Fruit fly (Drosophila melanogaster) whole organism, embryonic: ENCODE results near the gene Msh6.

Experiments
- Antp ChIP-seq: fragments of 200-800 bp; sonication (Bioruptor generic); optimal IDR thresholded peaks from 3 replicates; lab custom pipeline; 2016; ENCODE audit warnings: missing biosample characterization, missing genetic modification characterization
- Awh ChIP-seq: fragments of 200-800 bp; sonication (Bioruptor generic); IDR thresholded peaks from 2 replicates; pipeline ENCODE4, ENCODE4 v1.3.6; 2022; ENCODE audit warnings: missing biosample characterization, missing genetic modification characterization
- Blimp-1 ChIP-seq: fragments of 200-800 bp; sonication (Bioruptor generic); optimal IDR thresholded peaks from 3 replicates; lab custom pipeline; 2018; ENCODE audit warnings: missing biosample characterization, missing genetic modification characterization, mild to moderate bottlenecking, moderate library complexity, missing genetic modification reagents
- CG10267 ChIP-seq: fragments of 200-800 bp; sonication (Bioruptor generic); optimal IDR thresholded peaks from 2 replicates; lab custom pipeline; 2018; ENCODE audit warnings: missing biosample characterization, mild to moderate bottlenecking, missing genetic modification characterization, moderate library complexity
- CG11247 ChIP-seq: fragments of 200-800 bp; sonication (Bioruptor generic); IDR thresholded peaks from 2 replicates; pipeline ENCODE4 v1.3.6; 2022; ENCODE audit warnings: missing biosample characterization, missing genetic modification characterization
- CG11504 ChIP-seq: fragments of 200-800 bp; sonication (Bioruptor generic); optimal IDR thresholded peaks from 3 replicates; lab custom pipeline; 2019; ENCODE audit warnings: missing biosample characterization, mild to moderate bottlenecking, missing genetic modification characterization, moderate library complexity
- CG12391 ChIP-seq: fragments of 200-800 bp; sonication (Bioruptor generic); optimal IDR thresholded peaks from 3 replicates; lab custom pipeline; 2018; ENCODE audit warnings: missing biosample characterization, mild to moderate bottlenecking, missing genetic modification characterization, moderate library complexity
- CG16815 ChIP-seq: fragments of 200-800 bp; sonication (Bioruptor generic); optimal IDR thresholded peaks from 3 replicates; lab custom pipeline; 2017; ENCODE audit warnings: missing biosample characterization, mild to moderate bottlenecking, missing genetic modification characterization
- CG17328 ChIP-seq: fragments of 200-800 bp; sonication (Bioruptor generic); IDR thresholded peaks from 2 replicates; pipeline ENCODE4 v1.3.6; 2022; ENCODE audit warnings: missing biosample characterization, missing genetic modification characterization
- CG17361 ChIP-seq: fragments of 200-800 bp; sonication (Bioruptor generic); IDR thresholded peaks from 3 replicates; pipeline ENCODE4 v1.3.6; 2022; ENCODE audit warnings: missing biosample characterization, missing genetic modification characterization
- CG17612 ChIP-seq: fragments of 200-800 bp; sonication (Bioruptor generic); IDR thresholded peaks from 2 replicates; pipeline ENCODE4 v1.3.6; 2022; ENCODE audit warnings: missing biosample characterization, missing genetic modification characterization
- CG18262 ChIP-seq: fragments of 200-800 bp; optimal IDR thresholded peaks from 3 replicates; lab custom pipeline; 2019; ENCODE audit warnings: missing biosample characterization, mild to moderate bottlenecking, missing genetic modification characterization, moderate library complexity
- CG2129 ChIP-seq: fragments of 200-800 bp; sonication (Bioruptor generic); IDR thresholded peaks from 2 replicates; pipeline ENCODE4 v1.3.6; 2022; ENCODE audit warnings: missing biosample characterization, missing genetic modification characterization; ENCODE audit not compliant: partially characterized antibody
- CG2199 ChIP-seq: fragments of 200-800 bp; sonication (Bioruptor generic); IDR thresholded peaks from 3 replicates; pipeline ENCODE4 v1.3.6; 2022; ENCODE audit warnings: missing biosample characterization, missing genetic modification characterization
- CG2712 ChIP-seq: fragments of 200-800 bp; optimal IDR thresholded peaks from 3 replicates; lab custom pipeline; 2019; ENCODE audit warnings: missing biosample characterization, mild to moderate bottlenecking, missing genetic modification characterization, moderate library complexity
- CG30403 ChIP-seq: fragments of 200-800 bp; sonication (Bioruptor generic); optimal IDR thresholded peaks from 3 replicates; lab custom pipeline; 2016; ENCODE audit warnings: missing biosample characterization, missing genetic modification characterization
- CG33557 ChIP-seq: fragments of 200-800 bp; sonication (Bioruptor generic); optimal IDR thresholded peaks from 2 replicates; lab custom pipeline; 2019; ENCODE audit warnings: missing biosample characterization, mild to moderate bottlenecking, missing genetic modification characterization, moderate library complexity
- CG3847 ChIP-seq: fragments of 200-800 bp; sonication (Bioruptor generic); IDR thresholded peaks from 2 replicates; pipeline ENCODE4 v1.3.6; 2022; ENCODE audit warnings: missing biosample characterization, missing genetic modification characterization
- CG3995 ChIP-seq: fragments of 200-800 bp; sonication (Bioruptor generic); optimal IDR thresholded peaks from 3 replicates; lab custom pipeline; 2016; ENCODE audit warnings: missing biosample characterization, missing genetic modification characterization
- CG7556 ChIP-seq: fragments of 200-800 bp; sonication (Bioruptor generic); optimal IDR thresholded peaks from 2 replicates; lab custom pipeline; 2017; ENCODE audit warnings: missing biosample characterization, mild to moderate bottlenecking, missing genetic modification characterization
- CG7928 ChIP-seq: fragments of 200-800 bp; sonication (Bioruptor generic); optimal IDR thresholded peaks from 2 replicates; lab custom pipeline; 2017; ENCODE audit warnings: missing biosample characterization, mild to moderate bottlenecking, missing genetic modification characterization
- CG9727 ChIP-seq: fragments of 200-800 bp; sonication (Bioruptor generic); optimal IDR thresholded peaks from 3 replicates; lab custom pipeline; 2017; ENCODE audit warnings: missing biosample characterization, mild to moderate bottlenecking, missing genetic modification characterization
- CG9797 ChIP-seq: fragments of 200-800 bp; sonication (Bioruptor generic); optimal IDR thresholded peaks from 3 replicates; lab custom pipeline; 2018; ENCODE audit warnings: missing biosample characterization, mild to moderate bottlenecking, missing genetic modification characterization
- CoRest ChIP-seq: fragments of 200-800 bp; sonication (Bioruptor generic); optimal IDR thresholded peaks from 3 replicates; lab custom pipeline; 2018; ENCODE audit warnings: missing biosample characterization, mild to moderate bottlenecking, missing genetic modification characterization, moderate library complexity
- Dbx ChIP-seq: fragments of 200-800 bp; sonication (Bioruptor generic); IDR thresholded peaks from 3 replicates; pipeline ENCODE4 v1.3.6; 2022; ENCODE audit warnings: missing biosample characterization, missing genetic modification characterization
- Elba2 ChIP-seq: fragments of 200-800 bp; sonication (Bioruptor generic); optimal IDR thresholded peaks from 3 replicates; lab custom pipeline; 2016; ENCODE audit warnings: missing biosample characterization, missing genetic modification characterization
- HLH3B ChIP-seq: fragments of 200-800 bp; sonication (Bioruptor generic); IDR thresholded peaks from 2 replicates; pipeline ENCODE4 v1.3.6; 2022; ENCODE audit warnings: missing biosample characterization, missing genetic modification characterization
- MBD-R2 ChIP-seq: fragments of 200-800 bp; sonication (Bioruptor generic); IDR thresholded peaks from 2 replicates; pipeline ENCODE4 v1.3.6; 2022; ENCODE audit warnings: missing biosample characterization, missing genetic modification characterization
- Oli ChIP-seq: fragments of 200-800 bp; sonication (Bioruptor generic); optimal IDR thresholded peaks from 2 replicates; lab custom pipeline; 2018; ENCODE audit warnings: missing biosample characterization, mild to moderate bottlenecking, missing genetic modification characterization, moderate library complexity
- Xbp1 ChIP-seq: fragments of 200-800 bp; sonication (Bioruptor generic); optimal IDR thresholded peaks from 3 replicates; lab custom pipeline; 2016; ENCODE audit warnings: missing biosample characterization, mild to moderate bottlenecking, missing genetic modification characterization
- al ChIP-seq: fragments of 200-800 bp; sonication (Bioruptor generic); IDR thresholded peaks from 2 replicates; pipeline ENCODE4 v1.3.6; 2022; ENCODE audit warnings: missing biosample characterization, missing genetic modification characterization
- az2 ChIP-seq: fragments of 200-800 bp; sonication (Bioruptor generic); optimal IDR thresholded peaks from 3 replicates; lab custom pipeline; 2016; ENCODE audit warnings: missing biosample characterization, missing genetic modification characterization
- bigmax ChIP-seq: fragments of 200-800 bp; sonication (Bioruptor generic); optimal IDR thresholded peaks from 2 replicates; lab custom pipeline; 2018; ENCODE audit warnings: missing biosample characterization, mild to moderate bottlenecking, missing genetic modification characterization
- chinmo ChIP-seq: fragments of 200-800 bp; sonication (Bioruptor generic); IDR thresholded peaks from 4 replicates; pipeline ENCODE4 v1.3.6; 2022; ENCODE audit warnings: missing biosample characterization, missing genetic modification characterization; ENCODE audit not compliant: partially characterized antibody
- crol ChIP-seq: fragments of 200-800 bp; sonication (Bioruptor generic); IDR thresholded peaks from 2 replicates; pipeline ENCODE4 v1.3.6; 2022; ENCODE audit warnings: missing biosample characterization, missing genetic modification characterization
- dimm ChIP-seq: fragments of 200-800 bp; sonication (Bioruptor generic); IDR thresholded peaks from 2 replicates; pipeline ENCODE4 v1.3.6; 2022; ENCODE audit warnings: missing biosample characterization, missing genetic modification characterization
- dmrt11E ChIP-seq: fragments of 200-800 bp; sonication (Bioruptor generic); optimal IDR thresholded peaks from 3 replicates; lab custom pipeline; 2018; ENCODE audit warnings: missing biosample characterization, mild to moderate bottlenecking, missing genetic modification characterization, moderate library complexity
- gem ChIP-seq: fragments of 200-800 bp; sonication (Bioruptor generic); optimal IDR thresholded peaks from 2 replicates; lab custom pipeline; 2019; ENCODE audit warnings: missing biosample characterization, mild to moderate bottlenecking, missing genetic modification characterization, moderate library complexity
- lola ChIP-seq, 3 experiments: fragments of >200 bp in 2 of 3; fragments of 200-800 bp in 1 of 3; sonication (Bioruptor generic) in 1 of 3; optimal IDR thresholded peaks; 2 replicates each; lab custom pipeline; 2017 to 2019; ENCODE audit warnings: missing biosample characterization in 3 of 3, missing genetic modification characterization in 3 of 3, mild to moderate bottlenecking in 1 of 3, moderate library complexity in 1 of 3
- mam ChIP-seq: fragments of 200-800 bp; sonication (Bioruptor generic); optimal IDR thresholded peaks from 3 replicates; lab custom pipeline; 2016; ENCODE audit warnings: missing biosample characterization, missing genetic modification characterization
- nerfin-1 ChIP-seq: fragments of 200-800 bp; sonication (Bioruptor generic); optimal IDR thresholded peaks from 3 replicates; lab custom pipeline; 2019; ENCODE audit warnings: missing biosample characterization, mild to moderate bottlenecking, missing genetic modification characterization, moderate library complexity
- nmo ChIP-seq: fragments of 200-800 bp; sonication (Bioruptor generic); optimal IDR thresholded peaks from 2 replicates; lab custom pipeline; 2018; ENCODE audit warnings: missing biosample characterization, mild to moderate bottlenecking, missing genetic modification characterization, moderate library complexity
- org-1 ChIP-seq: fragments of 200-800 bp; sonication (Bioruptor generic); optimal IDR thresholded peaks from 2 replicates; lab custom pipeline; 2017; ENCODE audit warnings: missing biosample characterization, missing genetic modification characterization
- phol ChIP-seq: fragments of 200-800 bp; sonication (Bioruptor generic); optimal IDR thresholded peaks from 3 replicates; lab custom pipeline; 2018; ENCODE audit warnings: missing biosample characterization, mild to moderate bottlenecking, missing genetic modification characterization, moderate library complexity
- row ChIP-seq: fragments of 200-800 bp; sonication (Bioruptor generic); IDR thresholded peaks from 3 replicates; pipeline ENCODE4 v1.3.6; 2022; ENCODE audit warnings: missing biosample characterization, missing genetic modification characterization
- sc ChIP-seq, 3 experiments: fragments of >200 bp in 2 of 3; fragments of 200-800 bp in 1 of 3; sonication (Bioruptor generic) in 1 of 3; optimal IDR thresholded peaks; 2 replicates in 2 of 3; 3 replicates in 1 of 3; lab custom pipeline; 2017; ENCODE audit warnings: mild to moderate bottlenecking in 1 of 3, missing biosample characterization in 1 of 3, missing genetic modification characterization in 1 of 3, missing genetic modification reagents in 1 of 3
- sd ChIP-seq: fragments of 200-800 bp; sonication (Bioruptor generic); optimal IDR thresholded peaks from 3 replicates; lab custom pipeline; 2018; ENCODE audit warnings: missing biosample characterization, mild to moderate bottlenecking, missing genetic modification characterization, moderate library complexity
- sens ChIP-seq: fragments of 200-800 bp; sonication (Bioruptor generic); peaks from one replicate; lab custom pipeline; 2016; ENCODE audit warnings: missing biosample characterization, missing genetic modification characterization
- slp2 ChIP-seq: fragments of 200-800 bp; sonication (Bioruptor generic); optimal IDR thresholded peaks from 2 replicates; lab custom pipeline; 2016; ENCODE audit warnings: missing biosample characterization, missing genetic modification characterization
- tio ChIP-seq: fragments of 200-800 bp; sonication (Bioruptor generic); optimal IDR thresholded peaks from 2 replicates; lab custom pipeline; 2017; ENCODE audit warnings: missing biosample characterization, missing genetic modification characterization, inconsistent platforms
- zen2 ChIP-seq: fragments of 200-800 bp; sonication (Bioruptor generic); IDR thresholded peaks from 3 replicates; pipeline ENCODE4 v1.3.6; 2022; ENCODE audit warnings: missing biosample characterization, missing genetic modification characterization; ENCODE audit not compliant: partially characterized antibody

Msh6 gene

DNA sequence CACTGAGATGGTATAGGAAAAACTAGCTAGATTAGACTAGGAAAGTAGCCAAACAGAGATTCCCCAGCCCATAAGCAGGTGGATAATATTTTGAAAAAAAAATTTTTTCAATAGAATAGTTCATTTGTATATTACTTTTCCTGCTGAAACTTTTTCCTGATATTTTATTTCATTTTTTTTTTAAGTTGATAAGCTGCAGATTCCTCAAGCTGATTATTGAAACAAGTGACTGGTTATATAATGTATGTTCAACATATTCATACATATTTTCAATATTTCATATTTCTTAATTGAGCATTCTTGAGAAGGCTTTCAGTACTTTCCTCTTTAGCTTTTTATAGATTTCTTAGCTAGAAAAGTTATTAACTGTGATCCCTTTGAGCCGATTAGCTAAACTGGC is 44.7 kb upstream of the Msh6 start (continued):
- no peak for TF ChIP-seq bigmax (GFP tag; lab: Kevin White, UChicago)
- no peak for TF ChIP-seq CG3847 (GFP tag; lab: Robert Waterston, UW)
- peak; percentile 13 for TF ChIP-seq CoRest (tag; lab: Kevin White, UChicago)
- peak; percentile 59 for TF ChIP-seq dmrt11E (tag; lab: Kevin White, UChicago)
- TF ChIP-seq nmo (GFP tag; lab: Kevin White, UChicago) = peak; percentile 25
- no peak for TF ChIP-seq CG17612 (GFP tag; lab: Robert Waterston, UW)
- TF ChIP-seq phol (tag; lab: Kevin White, UChicago) = peak; percentile 41
- TF ChIP-seq CG2712 (tag; lab: Kevin White, UChicago) = peak; percentile 61
- no peak for TF ChIP-seq sc (optimal IDR thresholded peaks at IDR 0.05; lab: Kevin White, UChicago)
- TF ChIP-seq sc (GFP tag; optimal IDR thresholded peaks at IDR 0.05; lab: Kevin White, UChicago) = no peak
- TF ChIP-seq CG2129 (GFP tag; lab: Robert Waterston, UW) = no peak
- TF ChIP-seq CG3995 = no peak
- peak in 1 of 3 experiments; percentile 68 for TF ChIP-seq lola (GFP tag; optimal IDR thresholded peaks at IDR 0.05; lab: Kevin White, UChicago)
- peak; percentile 47 for TF ChIP-seq gem (tag; lab: Kevin White, UChicago)
- no peak for TF ChIP-seq org-1 (GFP tag; lab: Kevin White, UChicago)
- TF ChIP-seq CG17361 (GFP tag; lab: Robert Waterston, UW) = peak; percentile 65; the same call in 2 of the 3 replicates
- peak; percentile 19 for TF ChIP-seq CG11504
- no peak for TF ChIP-seq CG11247 (GFP tag; lab: Robert Waterston, UW)
- TF ChIP-seq CG12391 (tag; lab: Kevin White, UChicago) = peak; percentile 55
- no peak for TF ChIP-seq Dbx (GFP tag; lab: Robert Waterston, UW)
- TF ChIP-seq CG16815 = peak; percentile 15
- TF ChIP-seq al (GFP tag; lab: Robert Waterston, UW) = no peak
- TF ChIP-seq az2 (GFP tag; lab: Kevin White, UChicago) = peak; percentile 13
- no peak for TF ChIP-seq MBD-R2 (GFP tag; lab: Robert Waterston, UW)
- TF ChIP-seq Xbp1 (GFP tag; lab: Kevin White, UChicago) = peak; percentile 28
- TF ChIP-seq Awh (GFP tag; lab: Robert Waterston, UW) = no peak
- peak; percentile 27 for TF ChIP-seq CG10267 (tag; lab: Kevin White, UChicago)
- TF ChIP-seq Blimp-1 (GFP tag; lab: Kevin White, UChicago) = peak; percentile 7
- peak; percentile 16 for TF ChIP-seq CG7556
- peak; percentile 23 for TF ChIP-seq Oli
- TF ChIP-seq zen2 = no peak
- TF ChIP-seq tio (GFP tag; lab: Kevin White, UChicago) = peak; percentile 31
- TF ChIP-seq row (GFP tag; lab: Robert Waterston, UW) = peak; percentile 48
- no peak for TF ChIP-seq dimm (GFP tag; lab: Robert Waterston, UW)
- TF ChIP-seq CG18262 (tag; lab: Kevin White, UChicago) = peak; percentile 60
- peak; percentile 80 for TF ChIP-seq sens (GFP tag; lab: Kevin White, UChicago)
- TF ChIP-seq nerfin-1 (tag; lab: Kevin White, UChicago) = no peak
- peak; percentile 21 for TF ChIP-seq CG30403 (GFP tag; lab: Kevin White, UChicago)
- TF ChIP-seq Elba2 (GFP tag; lab: Kevin White, UChicago) = no peak

dm6 chr3L:15201351-15201750 is 43.0 kb upstream of the Msh6 start:
- TF ChIP-seq CG17328 = no peak
- no peak for TF ChIP-seq slp2 (GFP tag; lab: Kevin White, UChicago)
- 0 out of 4 replicates have a peak, but pooled peaks have one; percentile 14 for TF ChIP-seq chinmo (GFP tag; lab: Robert Waterston, UW)
- TF ChIP-seq Antp (GFP tag; lab: Kevin White, UChicago) = no peak
- TF ChIP-seq crol = peak; percentile 62
- TF ChIP-seq HLH3B (GFP tag; lab: Robert Waterston, UW) = no peak
- TF ChIP-seq CG9797 = no peak
- no peak for TF ChIP-seq CG9727
- peak; percentile 37 for TF ChIP-seq sens (GFP tag; lab: Kevin White, UChicago)
- TF ChIP-seq mam (GFP tag; lab: Kevin White, UChicago) = no peak
- TF ChIP-seq CG2199 (GFP tag; lab: Robert Waterston, UW) = no peak
- no peak for TF ChIP-seq CG7928 (GFP tag; lab: Kevin White, UChicago)
- no peak for TF ChIP-seq tio (GFP tag; lab: Kevin White, UChicago)
- TF ChIP-seq sd (tag; lab: Kevin White, UChicago) = peak; percentile 51
- no peak for TF ChIP-seq CG33557 (GFP tag; lab: Kevin White, UChicago)
